Fruit fly (Drosophila melanogaster): ENCODE measurements around the gene CG12637.
A peak's percentile ranks its signal among the peaks of the same experiment; 100 is the strongest.

CG12637 gene

dm6 chrX:10673366-10673765 lies at the start of gene CG12637:
Gene CG12637 (minus strand): TSS chrX:10673466.
- no peak for TF ChIP-seq ab (GFP tag; optimal IDR thresholded peaks at IDR 0.05)
- no peak for TF ChIP-seq CG30020 (tag; optimal IDR thresholded peaks at IDR 0.05)
- TF ChIP-seq al (GFP tag; IDR thresholded peaks at IDR 0.05): no peak
- TF ChIP-seq H15 (GFP tag; IDR thresholded peaks at IDR 0.05): no peak
- no peak for TF ChIP-seq H2.0 (GFP tag; IDR thresholded peaks at IDR 0.05)
- no peak for TF ChIP-seq sob (GFP tag; IDR thresholded peaks at IDR 0.05)
- TF ChIP-seq org-1 (GFP tag; optimal IDR thresholded peaks at IDR 0.05): no peak
- TF ChIP-seq hkb (optimal IDR thresholded peaks at IDR 0.05): no peak
- TF ChIP-seq hkb (GFP tag; IDR thresholded peaks at IDR 0.05): no peak
- no peak for TF ChIP-seq mld (GFP tag; IDR thresholded peaks at IDR 0.05; ENCODE audit: partially characterized antibody)
- TF ChIP-seq nau (GFP tag; optimal IDR thresholded peaks at IDR 0.05): no peak
- no peak for TF ChIP-seq CG7372 (GFP tag; IDR thresholded peaks at IDR 0.05)
- no peak for TF ChIP-seq CG11247 (GFP tag; IDR thresholded peaks at IDR 0.05)
- TF ChIP-seq CG10959 (GFP tag; IDR thresholded peaks at IDR 0.05): no peak
- TF ChIP-seq dimm (GFP tag; IDR thresholded peaks at IDR 0.05): no peak
- TF ChIP-seq CG7963 (GFP tag; IDR thresholded peaks at IDR 0.05; ENCODE audit: partially characterized antibody): no peak
- TF ChIP-seq Mad (GFP tag; optimal IDR thresholded peaks at IDR 0.05): no peak
- TF ChIP-seq bsh (GFP tag; optimal IDR thresholded peaks at IDR 0.05): no peak

- no peak for TF ChIP-seq salm (tag; optimal IDR thresholded peaks at IDR 0.05)
- TF ChIP-seq BEAF-32 (GFP tag; optimal IDR thresholded peaks at IDR 0.05): no peak
- no peak for TF ChIP-seq CTCF (GFP tag; optimal IDR thresholded peaks at IDR 0.05)
- TF ChIP-seq CG10321 (GFP tag; IDR thresholded peaks at IDR 0.05): no peak
- no peak for TF ChIP-seq chn (GFP tag; optimal IDR thresholded peaks at IDR 0.05)
- TF ChIP-seq al (GFP tag; IDR thresholded peaks at IDR 0.05): no peak
- no peak for TF ChIP-seq Jarid2 (GFP tag; optimal IDR thresholded peaks at IDR 0.05)
- TF ChIP-seq Meics (GFP tag; optimal IDR thresholded peaks at IDR 0.05): no peak
- peak; percentile 55 for TF ChIP-seq CG11504 (tag; optimal IDR thresholded peaks at IDR 0.05)
- TF ChIP-seq nau (GFP tag; optimal IDR thresholded peaks at IDR 0.05): no peak
- TF ChIP-seq B-H2 (GFP tag; optimal IDR thresholded peaks at IDR 0.05): no peak
- no peak for TF ChIP-seq dm (GFP tag; optimal IDR thresholded peaks at IDR 0.05)
- peak; percentile 25 for TF ChIP-seq Blimp-1 (GFP tag; optimal IDR thresholded peaks at IDR 0.05)
- TF ChIP-seq mld (GFP tag; IDR thresholded peaks at IDR 0.05; ENCODE audit: partially characterized antibody): no peak
- no peak for TF ChIP-seq CG34376 (GFP tag; optimal IDR thresholded peaks at IDR 0.05)
- no peak for TF ChIP-seq psq (GFP tag; optimal IDR thresholded peaks at IDR 0.05)
- no peak for TF ChIP-seq gcm2 (GFP tag; optimal IDR thresholded peaks at IDR 0.05)
- no peak for TF ChIP-seq CG4617 (GFP tag; optimal IDR thresholded peaks at IDR 0.05; ENCODE audit: borderline replicate concordance)
- no peak for TF ChIP-seq luna (GFP tag; optimal IDR thresholded peaks at IDR 0.05)
- no peak for TF ChIP-seq jumu (GFP tag; optimal IDR thresholded peaks at IDR 0.05)
- no peak for TF ChIP-seq CG2199 (GFP tag; IDR thresholded peaks at IDR 0.05)
- TF ChIP-seq CG17359 (tag; optimal IDR thresholded peaks at IDR 0.05): peak; percentile 52
- TF ChIP-seq Doc3 (GFP tag; IDR thresholded peaks at IDR 0.05; ENCODE audit: partially characterized antibody): no peak
- TF ChIP-seq crol (GFP tag; IDR thresholded peaks at IDR 0.05): 0 out of 2 replicates have a peak, but pooled peaks have one; percentile 25
- TF ChIP-seq CG10565 (GFP tag; optimal IDR thresholded peaks at IDR 0.05): no peak
- TF ChIP-seq CG9797 (GFP tag; optimal IDR thresholded peaks at IDR 0.05): no peak
- TF ChIP-seq CG13775 (GFP tag; optimal IDR thresholded peaks at IDR 0.05): no peak
- no peak for TF ChIP-seq Antp (GFP tag; optimal IDR thresholded peaks at IDR 0.05)
- peak in 1 of 2 experiments; percentile 59 for TF ChIP-seq Hr51 (GFP tag; optimal IDR thresholded peaks at IDR 0.05)
- TF ChIP-seq inv (GFP tag; IDR thresholded peaks at IDR 0.05; ENCODE audit: partially characterized antibody): no peak
- no peak for TF ChIP-seq ftz-f1 (GFP tag; optimal IDR thresholded peaks at IDR 0.05)
- peak; percentile 6 for TF ChIP-seq Fer3 (tag; optimal IDR thresholded peaks at IDR 0.05)
- TF ChIP-seq CG8388 (GFP tag; optimal IDR thresholded peaks at IDR 0.05): no peak
- TF ChIP-seq ATbp (GFP tag; optimal IDR thresholded peaks at IDR 0.05): peak; percentile 48
- TF ChIP-seq vfl (GFP tag; optimal IDR thresholded peaks at IDR 0.05): no peak
Observed at dm6 chrX:10721901-10722479, 48.7 kb upstream of the CG12637 start.
